Worm (Caenorhabditis elegans) whole organism, mixed stage, embryonic: ENCODE measurements around the gene acox-1.5.

Experiments
- blmp-1 ChIP-seq: fragments of 150-350 bp; optimal IDR thresholded peaks from 2 replicates; lab custom pipeline; 2014; ENCODE audit warnings: missing biosample characterization, missing genetic modification characterization
- elt-3 ChIP-seq: fragments of 150-350 bp; optimal IDR thresholded peaks from 2 replicates; lab custom pipeline; 2014; ENCODE audit warnings: missing biosample characterization, missing genetic modification characterization
- lsy-2 ChIP-seq: fragments of 150-350 bp; optimal IDR thresholded peaks from 2 replicates; lab custom pipeline; 2014; ENCODE audit warnings: missing biosample characterization, missing genetic modification characterization
- nhr-237 ChIP-seq: fragments of 150-350 bp; optimal IDR thresholded peaks from 2 replicates; lab custom pipeline; 2014; ENCODE audit warnings: missing biosample characterization, missing genetic modification characterization
- nhr-76 ChIP-seq: sonication (generic microtip); optimal IDR thresholded peaks from 2 replicates; lab custom pipeline; 2017; ENCODE audit warnings: missing biosample characterization, missing genetic modification characterization
- sem-2 ChIP-seq: fragments of 200-800 bp; sonication (Bioruptor generic); optimal IDR thresholded peaks from 2 replicates; lab custom pipeline; 2018; ENCODE audit warnings: mild to moderate bottlenecking, missing genetic modification characterization, missing compliant biosample characterization
- snpc-4 ChIP-seq: fragments of 150-350 bp; optimal IDR thresholded peaks from 2 replicates; lab custom pipeline; 2014; ENCODE audit warnings: missing biosample characterization, missing genetic modification characterization
- sptf-1 ChIP-seq: sonication (generic microtip); optimal IDR thresholded peaks from 2 replicates; lab custom pipeline; 2017; ENCODE audit warnings: mild to moderate bottlenecking, missing genetic modification characterization, moderate library complexity, missing compliant biosample characterization
- unc-39 ChIP-seq: fragments of 150-350 bp; optimal IDR thresholded peaks from 2 replicates; lab custom pipeline; 2014; ENCODE audit warnings: missing biosample characterization, missing genetic modification characterization
- unc-62 ChIP-seq: fragments of 150-350 bp; optimal IDR thresholded peaks from 2 replicates; lab custom pipeline; 2014; ENCODE audit warnings: missing biosample characterization, missing genetic modification reagents, missing genetic modification characterization
- ztf-11 ChIP-seq: fragments of 150-350 bp; optimal IDR thresholded peaks from 2 replicates; lab custom pipeline; 2014; ENCODE audit warnings: missing biosample characterization, missing genetic modification characterization

ce11 chrIII:9598168-9598567 is 6.2 kb upstream of the acox-1.5 start, which contains the start of gene F58A4.1:
- TF ChIP-seq unc-62 (GFP tag; lab: Kevin White, UChicago) (no peak), elt-3 (tag; lab: Kevin White, UChicago) (no peak), lsy-2 (tag; lab: Kevin White, UChicago) (no peak), ztf-11 (tag; lab: Kevin White, UChicago) (no peak), blmp-1 (tag; lab: Kevin White, UChicago) (no peak), sptf-1 (tag; lab: Kevin White, UChicago) (no peak), snpc-4 (tag; lab: Kevin White, UChicago) (no peak), sem-2 (GFP tag; lab: Kevin White, UChicago) (no peak), nhr-237 (tag; lab: Kevin White, UChicago) (no peak), unc-39 (tag; lab: Kevin White, UChicago) (no peak), nhr-76 (no peak)
